Worm (Caenorhabditis elegans): ENCODE results near the gene mpst-1.
A peak's percentile ranks its signal among the peaks of the same experiment; 100 is the strongest.

Gene mpst-1

DNA sequence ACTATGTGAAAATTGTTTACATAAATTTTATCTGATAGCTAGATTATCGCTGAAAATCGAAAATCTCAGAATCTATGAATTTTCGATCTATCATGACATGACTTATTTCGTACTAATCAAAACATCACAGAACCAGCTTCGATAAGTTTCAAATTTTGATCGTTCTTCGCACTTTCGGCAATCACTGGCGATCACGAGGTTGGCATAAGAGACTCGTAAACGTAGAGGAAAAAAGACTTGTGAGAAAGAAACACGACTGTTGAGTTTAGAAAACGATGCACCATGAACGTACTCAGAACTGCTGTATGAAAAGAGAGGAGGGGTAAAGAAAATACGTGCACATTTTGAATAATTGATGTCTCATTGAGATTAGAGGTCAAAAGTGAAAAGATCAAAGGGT, 2.9 kb downstream of the mpst-1 start:
- TF ChIP-seq T26A5.8 (tag; optimal IDR thresholded peaks at IDR 0.05), result no peak
- TF ChIP-seq F23B12.7 (tag; optimal IDR thresholded peaks at IDR 0.05; ENCODE audit: insufficient read depth), result no peak
- TF ChIP-seq B0019.2 (GFP tag; conservative IDR thresholded peaks at IDR 0.05), result no peak
- no peak for TF ChIP-seq tbx-9 (tag; optimal IDR thresholded peaks at IDR 0.05; ENCODE audit: borderline replicate concordance)
- TF ChIP-seq hlh-12 (tag; optimal IDR thresholded peaks at IDR 0.05), result no peak
- no peak for TF ChIP-seq dox-1 (GFP tag; IDR thresholded peaks at IDR 0.05)
- no peak for TF ChIP-seq lsl-1 (GFP tag; optimal IDR thresholded peaks at IDR 0.05)
- TF ChIP-seq ztf-26 (tag; optimal IDR thresholded peaks at IDR 0.05), result peak; percentile 38
- 0 out of 2 replicates have a peak, but pooled peaks have one; percentile 17 for TF ChIP-seq lin-26 (GFP tag; IDR thresholded peaks at IDR 0.05)
- TF ChIP-seq aptf-2 (GFP tag; conservative IDR thresholded peaks at IDR 0.05), result no peak
- no peak for TF ChIP-seq ceh-58 (GFP tag; IDR thresholded peaks at IDR 0.05)
- TF ChIP-seq B0035.1 (tag; optimal IDR thresholded peaks at IDR 0.05), result no peak
- peak; percentile 25; the same call in 1 of the 2 replicates for TF ChIP-seq Y95B8A.8 (GFP tag; IDR thresholded peaks at IDR 0.05)
- TF ChIP-seq F52B5.7 (tag; optimal IDR thresholded peaks at IDR 0.05), result peak; percentile 46
- peak; percentile 45 for TF ChIP-seq madf-10 (tag; optimal IDR thresholded peaks at IDR 0.05)
- no peak for TF ChIP-seq ceh-100 (GFP tag; IDR thresholded peaks at IDR 0.05)
- TF ChIP-seq ekl-4 (GFP tag; IDR thresholded peaks at IDR 0.05), result peak; percentile 36; the same call in 1 of the 2 replicates
- TF ChIP-seq lin-54 (GFP tag; optimal IDR thresholded peaks at IDR 0.05), result peak; percentile 67
- peak; percentile 3 for TF ChIP-seq unc-62 (GFP tag; optimal IDR thresholded peaks at IDR 0.05)
- 0 out of 2 replicates have a peak, but pooled peaks have one; percentile 18 for TF ChIP-seq rcor-1 (GFP tag; IDR thresholded peaks at IDR 0.05)
- TF ChIP-seq repo-1 (tag; optimal IDR thresholded peaks at IDR 0.05), result peak; percentile 45
- TF ChIP-seq ztf-28 (GFP tag; IDR thresholded peaks at IDR 0.05), result no peak
- TF ChIP-seq unc-130 (GFP tag; optimal IDR thresholded peaks at IDR 0.05), result no peak
- peak; percentile 62 for TF ChIP-seq pha-4 (tag; optimal IDR thresholded peaks at IDR 0.05)
- TF ChIP-seq Y53F4B.3 (GFP tag; IDR thresholded peaks at IDR 0.05), result no peak
- TF ChIP-seq hsf-1 (GFP tag; IDR thresholded peaks at IDR 0.05), result no peak
- no peak for TF ChIP-seq ztf-25 (GFP tag; IDR thresholded peaks at IDR 0.05)
- TF ChIP-seq ztf-6 (GFP tag; IDR thresholded peaks at IDR 0.05), result no peak
- TF ChIP-seq tbp1 (GFP tag; optimal IDR thresholded peaks at IDR 0.05), result peak; percentile 57
- peak in 1 of 2 experiments; percentile 50 for TF ChIP-seq let-607 (tag; optimal IDR thresholded peaks at IDR 0.05)
- TF ChIP-seq mel-28 (tag; optimal IDR thresholded peaks at IDR 0.05; ENCODE audit: borderline replicate concordance), result no peak
- peak; percentile 65 for TF ChIP-seq nhr-80 (tag; optimal IDR thresholded peaks at IDR 0.05)
- peak; percentile 59 for TF ChIP-seq chd-7 (tag; optimal IDR thresholded peaks at IDR 0.05)
- TF ChIP-seq snpc-1.3 (tag; optimal IDR thresholded peaks at IDR 0.05; ENCODE audit: insufficient read depth), result no peak
- peak; percentile 71 for TF ChIP-seq nfyb-1 (GFP tag; IDR thresholded peaks at IDR 0.05)
- peak; percentile 57 for TF ChIP-seq lin-40 (tag; optimal IDR thresholded peaks at IDR 0.05)
- no peak for TF ChIP-seq gei-17 (GFP tag; optimal IDR thresholded peaks at IDR 0.05)
- TF ChIP-seq C06A6.2 (GFP tag; conservative IDR thresholded peaks at IDR 0.05), result 0 out of 2 replicates have a peak, but pooled peaks have one; percentile 14
- TF ChIP-seq ceh-91 (GFP tag; IDR thresholded peaks at IDR 0.05), result no peak
- TF ChIP-seq madf-3 (GFP tag; IDR thresholded peaks at IDR 0.05), result no peak
- TF ChIP-seq C17E4.6 (GFP tag; IDR thresholded peaks at IDR 0.05), result no peak
- TF ChIP-seq efl-1 (GFP tag; optimal IDR thresholded peaks at IDR 0.05), result no peak
- no peak for TF ChIP-seq F37B4.10 (GFP tag; IDR thresholded peaks at IDR 0.05)
- no peak for TF ChIP-seq pbrm-1 (GFP tag; IDR thresholded peaks at IDR 0.05)
- TF ChIP-seq egl-18 (GFP tag; IDR thresholded peaks at IDR 0.05), result no peak
- TF ChIP-seq attf-5 (GFP tag; optimal IDR thresholded peaks at IDR 0.05), result peak; percentile 60
- TF ChIP-seq sea-2 (GFP tag; IDR thresholded peaks at IDR 0.05), result no peak
- no peak for TF ChIP-seq nhr-179 (tag; optimal IDR thresholded peaks at IDR 0.05)
- TF ChIP-seq Y79H2A.3 (GFP tag; conservative IDR thresholded peaks at IDR 0.05), result no peak

Measured in whole organism, young adult.